Worm (Caenorhabditis elegans) whole organism, L4 larva: ENCODE data around the gene ZK546.2.

ENCODE experiments used
- F10B5.3 ChIP-seq: sonication (generic microtip); optimal IDR thresholded peaks from 2 replicates; lab custom pipeline; 2016; ENCODE audit warnings: mild to moderate bottlenecking, missing genetic modification characterization, missing compliant biosample characterization
- F44E2.7 ChIP-seq: fragments of 200-800 bp; sonication (Bioruptor generic); IDR thresholded peaks from 2 replicates; pipeline ENCODE4 v2.1.2; 2022; ENCODE audit warnings: missing genetic modification characterization, missing compliant biosample characterization
- F49E8.2 ChIP-seq: sonication (generic microtip); optimal IDR thresholded peaks from 2 replicates; lab custom pipeline; 2016; ENCODE audit warnings: missing compliant biosample characterization, mild to moderate bottlenecking, missing genetic modification characterization, borderline replicate concordance
- T20F7.1 ChIP-seq: fragments of 200-800 bp; sonication (Bioruptor generic); optimal IDR thresholded peaks from 2 replicates; lab custom pipeline; 2018; ENCODE audit warnings: mild to moderate bottlenecking, missing genetic modification characterization, missing compliant biosample characterization
- Y105C5A.15 ChIP-seq: fragments of 200-800 bp; sonication (Bioruptor generic); IDR thresholded peaks from 2 replicates; pipeline ENCODE4 v1.3.6; 2022; ENCODE audit warnings: missing genetic modification characterization, missing compliant biosample characterization
- Y5F2A.4 ChIP-seq: fragments of 200-800 bp; sonication (Bioruptor generic); optimal IDR thresholded peaks from 2 replicates; lab custom pipeline; 2018; ENCODE audit warnings: mild to moderate bottlenecking, missing genetic modification characterization, missing compliant biosample characterization
- dmd-6 ChIP-seq: fragments of 200-800 bp; sonication (Bioruptor generic); IDR thresholded peaks from 2 replicates; pipeline ENCODE4 v1.3.6; 2022; ENCODE audit warnings: missing genetic modification reagents, missing genetic modification characterization, missing compliant biosample characterization
- gei-8 ChIP-seq: fragments of 200-800 bp; sonication (Bioruptor generic); optimal IDR thresholded peaks from 2 replicates; lab custom pipeline; 2018; ENCODE audit warnings: mild to moderate bottlenecking, missing genetic modification characterization, missing compliant biosample characterization
- hlh-30 ChIP-seq: sonication (generic microtip); optimal IDR thresholded peaks from 2 replicates; lab custom pipeline; 2017; ENCODE audit warnings: antibody characterized with exemption, mild to moderate bottlenecking, missing genetic modification characterization, missing compliant biosample characterization; ENCODE audit not compliant: insufficient read depth
- lin-15B ChIP-seq: fragments of 150-350 bp; sonication (generic microtip); optimal IDR thresholded peaks from 3 replicates; lab custom pipeline; 2014; ENCODE audit warnings: missing biosample characterization, missing genetic modification characterization
- lin-29 ChIP-seq: fragments of 200-800 bp; sonication (Bioruptor generic); IDR thresholded peaks from 2 replicates; pipeline ENCODE4 v1.3.6; 2022; ENCODE audit warnings: missing genetic modification reagents, missing genetic modification characterization, missing compliant biosample characterization
- mep-1 ChIP-seq: fragments of 150-350 bp; sonication (generic microtip); optimal IDR thresholded peaks from 3 replicates; lab custom pipeline; 2014; ENCODE audit warnings: missing biosample characterization, missing genetic modification characterization
- mes-2 ChIP-seq: sonication (generic microtip); optimal IDR thresholded peaks from 2 replicates; lab custom pipeline; 2016; ENCODE audit warnings: missing genotype, mild to moderate bottlenecking, missing genetic modification characterization, missing compliant biosample characterization; ENCODE audit not compliant: poor library complexity, severe bottlenecking
- nhr-237 ChIP-seq: sonication (generic microtip); optimal IDR thresholded peaks from 2 replicates; lab custom pipeline; 2017; ENCODE audit warnings: missing biosample characterization, missing genetic modification characterization
- nhr-48 ChIP-seq: sonication (generic microtip); optimal IDR thresholded peaks from 2 replicates; lab custom pipeline; 2016; ENCODE audit warnings: mild to moderate bottlenecking, missing genetic modification characterization, missing compliant biosample characterization
- php-3 ChIP-seq: fragments of 200-800 bp; sonication (Bioruptor generic); IDR thresholded peaks from 2 replicates; pipeline ENCODE4 v1.3.6; 2022; ENCODE audit warnings: missing genetic modification reagents, missing genetic modification characterization, missing compliant biosample characterization
- rbr-2 ChIP-seq: sonication (generic microtip); optimal IDR thresholded peaks from 2 replicates; lab custom pipeline; 2016; ENCODE audit warnings: missing genotype, missing genetic modification characterization, missing compliant biosample characterization
- sdz-12 ChIP-seq: fragments of 200-800 bp; sonication (Bioruptor generic); optimal IDR thresholded peaks from 2 replicates; lab custom pipeline; 2018; ENCODE audit warnings: mild to moderate bottlenecking, missing genetic modification characterization, missing compliant biosample characterization
- snpc-4 ChIP-seq: fragments of 150-350 bp; optimal IDR thresholded peaks from 2 replicates; lab custom pipeline; 2014; ENCODE audit warnings: missing biosample characterization, missing genetic modification characterization
- zag-1 ChIP-seq: fragments of 150-350 bp; optimal IDR thresholded peaks from 2 replicates; lab custom pipeline; 2014; ENCODE audit warnings: missing biosample characterization, missing genetic modification characterization
- zfp-2 ChIP-seq: sonication (generic microtip); optimal IDR thresholded peaks from 2 replicates; lab custom pipeline; 2016; ENCODE audit warnings: mild to moderate bottlenecking, missing genetic modification characterization, missing compliant biosample characterization

Gene ZK546.2

ce11 chrII:4993530-4994192 lies 47.8 kb downstream of the ZK546.2 start, which contains the start of the genes eif-1 and vps-24 (continued):
- TF ChIP-seq mes-2 (tag; lab: Kevin White, UChicago): peak; percentile 96
- TF ChIP-seq Y105C5A.15: no peak
- TF ChIP-seq rbr-2 (tag; lab: Kevin White, UChicago): peak; percentile 3
- no peak for TF ChIP-seq sdz-12
- no peak for TF ChIP-seq dmd-6 (GFP tag; lab: Robert Waterston, UW)
- TF ChIP-seq nhr-48 (tag; lab: Kevin White, UChicago): no peak
- no peak for TF ChIP-seq gei-8 (GFP tag; lab: Kevin White, UChicago)
- TF ChIP-seq zfp-2 (tag; lab: Kevin White, UChicago): no peak
- TF ChIP-seq F44E2.7: no peak
- TF ChIP-seq nhr-237: no peak
- no peak for TF ChIP-seq F10B5.3 (tag; lab: Kevin White, UChicago)
- TF ChIP-seq Y5F2A.4 (GFP tag; lab: Kevin White, UChicago): no peak
- TF ChIP-seq T20F7.1: no peak
- TF ChIP-seq php-3 (GFP tag; lab: Robert Waterston, UW): no peak
- no peak for TF ChIP-seq zag-1 (tag; lab: Kevin White, UChicago)
- TF ChIP-seq F49E8.2 (tag; lab: Kevin White, UChicago): no peak
- no peak for TF ChIP-seq lin-15B
- TF ChIP-seq mep-1 (tag; lab: Kevin White, UChicago): peak; percentile 18

- TF ChIP-seq dmd-6 (GFP tag; lab: Robert Waterston, UW) (peak; percentile 7; the same call in 1 of the 2 replicates), lin-29 (GFP tag; lab: Robert Waterston, UW) (no peak), hlh-30 (tag; lab: Kevin White, UChicago) (peak; percentile 20), snpc-4 (no peak)
Measured at ce11 chrII:4994939-4995338, 49.1 kb downstream of the ZK546.2 start, which contains the start of gene rnh-1.0. Gene rnh-1.0, plus strand, starts transcription at chrII:4995327.
